Worm (Caenorhabditis elegans) whole organism, L4/young adult: Measurements from ENCODE around the gene txt-9.
A peak's percentile ranks its signal among the peaks of the same experiment; 100 is the strongest.

Source experiments
- W03F9.2 ChIP-seq: fragments of 150-350 bp; optimal IDR thresholded peaks from 2 replicates; lab custom pipeline; 2014; ENCODE audit warnings: missing biosample characterization, missing genetic modification characterization
- dao-5 ChIP-seq: sonication (generic microtip); optimal IDR thresholded peaks from 2 replicates; lab custom pipeline; 2016; ENCODE audit warnings: missing genotype, missing genetic modification characterization, moderate library complexity, missing compliant biosample characterization
- him-1 ChIP-seq: sonication (generic microtip); optimal IDR thresholded peaks from 2 replicates; lab custom pipeline; 2016; ENCODE audit warnings: missing genotype, missing genetic modification reagents, missing genetic modification characterization, missing compliant biosample characterization

txt-9 gene

DNA sequence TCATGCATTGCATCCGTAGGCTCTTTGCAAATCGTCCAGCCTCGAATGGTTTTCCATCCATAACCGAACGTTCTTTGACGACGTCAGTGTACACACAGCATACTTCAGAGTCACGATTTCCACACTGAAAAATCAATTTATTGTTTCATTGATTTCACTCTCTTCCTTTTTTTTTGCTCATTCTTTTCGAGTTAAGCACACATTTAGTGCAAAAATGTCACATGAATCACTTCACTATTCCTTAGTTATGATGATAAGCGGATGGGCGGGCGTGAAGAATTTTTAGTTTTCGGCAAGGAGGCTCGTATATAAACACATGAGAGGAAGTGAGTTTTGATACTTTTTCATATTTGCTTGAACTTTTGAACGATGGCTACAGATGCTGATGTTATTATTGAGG, at the start of gene txt-9:
Gene txt-9 (plus strand): TSS at position 336 of the 400 bp plus-strand sequence.
- TF ChIP-seq W03F9.2 (tag; lab: Kevin White, UChicago) (no peak), him-1 (no peak), dao-5 (tag; lab: Kevin White, UChicago) (no peak)

DNA sequence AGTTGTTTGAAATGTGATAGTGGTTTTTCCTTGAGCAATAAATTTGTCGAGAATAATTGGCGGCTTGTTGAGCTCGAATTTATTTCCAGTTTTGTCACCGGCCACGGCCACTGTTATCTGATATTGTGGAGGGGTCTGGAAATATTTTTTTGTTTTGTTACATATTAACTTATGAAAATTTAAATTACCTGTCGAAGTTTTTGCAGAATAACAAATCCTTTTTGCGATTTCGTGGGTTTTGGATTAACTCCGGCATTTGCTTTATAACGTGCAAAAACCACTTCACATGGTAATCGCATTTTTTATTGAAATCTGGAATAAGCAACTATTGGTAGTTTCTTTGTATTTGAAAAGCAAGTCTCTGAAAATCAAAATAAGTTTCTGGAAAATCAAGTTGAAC, 49.5 kb upstream of the txt-9 start, which contains the start of gene lrr-1:
Gene lrr-1 (minus strand): TSS at position 312 of the 400 bp plus-strand sequence.
- no peak for TF ChIP-seq him-1
- TF ChIP-seq dao-5 (tag; lab: Kevin White, UChicago) = no peak
- no peak for TF ChIP-seq W03F9.2 (tag; lab: Kevin White, UChicago)

DNA sequence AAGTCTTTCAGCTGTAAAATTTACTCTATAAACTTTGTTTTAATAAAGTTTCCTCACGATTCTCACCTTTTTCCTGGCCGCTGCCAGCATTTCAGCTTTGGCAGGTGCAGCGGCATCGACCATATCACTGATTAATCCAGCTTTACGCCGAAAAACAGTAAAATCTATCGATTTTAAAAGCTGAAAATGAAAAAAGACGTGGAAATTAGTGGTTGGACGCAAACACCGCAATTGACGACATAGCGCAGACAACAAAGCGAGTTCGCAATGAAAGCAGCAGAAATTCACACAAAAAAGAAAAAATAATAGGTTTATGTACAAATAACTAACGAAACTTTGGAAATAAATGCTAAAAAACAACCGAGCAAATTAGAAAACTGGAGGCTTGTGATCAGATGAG, 45.7 kb upstream of the txt-9 start, which contains the start of gene golg-2:
Gene golg-2 (minus strand): TSS at position 180 of the 400 bp plus-strand sequence.
- TF ChIP-seq W03F9.2 (tag; lab: Kevin White, UChicago) = no peak
- no peak for TF ChIP-seq him-1
- no peak for TF ChIP-seq dao-5 (tag; lab: Kevin White, UChicago)

DNA sequence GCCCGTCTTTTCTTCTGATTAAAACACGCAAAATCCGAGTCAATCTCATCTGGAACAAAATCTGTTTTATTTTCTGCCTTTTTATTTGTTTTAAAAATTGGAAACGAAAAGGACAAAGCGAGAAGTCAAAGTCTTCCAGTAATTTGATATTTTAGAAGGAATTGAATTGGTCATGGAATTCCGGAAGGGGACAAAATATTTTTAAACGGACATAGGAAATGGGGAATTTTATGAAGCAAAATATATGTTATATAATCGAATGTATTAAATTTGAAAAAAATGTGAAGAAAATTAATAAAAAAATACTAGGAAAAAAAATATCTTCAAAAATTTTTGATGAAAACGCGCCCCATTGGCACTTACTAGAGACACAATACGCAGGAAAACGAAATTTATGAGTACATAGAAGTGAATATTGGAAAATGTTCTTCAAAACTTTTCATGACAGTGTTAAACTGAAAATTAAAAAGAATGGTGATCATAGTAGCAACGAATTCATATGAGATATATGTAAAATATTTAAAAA, 44.9 kb upstream of the txt-9 start, which contains the start of gene F33G12.7:
Gene F33G12.7 (minus strand): TSS at position 51 of the 526 bp plus-strand sequence.
- TF ChIP-seq him-1 (no peak), W03F9.2 (tag; lab: Kevin White, UChicago) (no peak), dao-5 (tag; lab: Kevin White, UChicago) (no peak)

DNA sequence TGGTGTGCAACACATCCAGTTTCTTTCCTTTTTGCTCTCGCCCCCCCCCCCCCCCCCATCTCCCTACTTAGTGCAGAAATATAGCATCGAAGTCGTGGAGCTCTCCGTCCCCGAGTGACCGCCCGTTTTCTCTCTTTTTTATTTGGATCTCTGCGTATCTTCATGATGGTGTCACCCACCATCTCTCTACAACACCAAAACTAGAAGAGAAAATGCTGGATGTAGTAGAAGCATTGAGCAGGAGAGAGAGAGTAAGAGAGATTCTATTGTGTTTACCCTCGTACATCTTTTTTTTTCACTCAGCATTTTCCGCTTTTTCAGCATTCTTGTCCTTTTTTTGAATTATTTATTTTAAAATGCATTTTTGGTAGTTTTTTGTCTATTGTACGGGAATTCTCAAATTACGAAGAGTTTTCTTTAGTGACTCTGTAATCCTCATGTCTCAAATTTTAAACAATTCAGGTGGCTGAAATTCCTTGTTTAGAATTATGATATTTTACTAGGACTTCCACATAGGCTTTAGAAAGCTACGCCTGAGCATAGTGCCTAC, 43.1 kb upstream of the txt-9 start:
- no peak for TF ChIP-seq dao-5 (tag; lab: Kevin White, UChicago)
- TF ChIP-seq him-1 = no peak
- TF ChIP-seq W03F9.2 (tag; lab: Kevin White, UChicago) = no peak

DNA sequence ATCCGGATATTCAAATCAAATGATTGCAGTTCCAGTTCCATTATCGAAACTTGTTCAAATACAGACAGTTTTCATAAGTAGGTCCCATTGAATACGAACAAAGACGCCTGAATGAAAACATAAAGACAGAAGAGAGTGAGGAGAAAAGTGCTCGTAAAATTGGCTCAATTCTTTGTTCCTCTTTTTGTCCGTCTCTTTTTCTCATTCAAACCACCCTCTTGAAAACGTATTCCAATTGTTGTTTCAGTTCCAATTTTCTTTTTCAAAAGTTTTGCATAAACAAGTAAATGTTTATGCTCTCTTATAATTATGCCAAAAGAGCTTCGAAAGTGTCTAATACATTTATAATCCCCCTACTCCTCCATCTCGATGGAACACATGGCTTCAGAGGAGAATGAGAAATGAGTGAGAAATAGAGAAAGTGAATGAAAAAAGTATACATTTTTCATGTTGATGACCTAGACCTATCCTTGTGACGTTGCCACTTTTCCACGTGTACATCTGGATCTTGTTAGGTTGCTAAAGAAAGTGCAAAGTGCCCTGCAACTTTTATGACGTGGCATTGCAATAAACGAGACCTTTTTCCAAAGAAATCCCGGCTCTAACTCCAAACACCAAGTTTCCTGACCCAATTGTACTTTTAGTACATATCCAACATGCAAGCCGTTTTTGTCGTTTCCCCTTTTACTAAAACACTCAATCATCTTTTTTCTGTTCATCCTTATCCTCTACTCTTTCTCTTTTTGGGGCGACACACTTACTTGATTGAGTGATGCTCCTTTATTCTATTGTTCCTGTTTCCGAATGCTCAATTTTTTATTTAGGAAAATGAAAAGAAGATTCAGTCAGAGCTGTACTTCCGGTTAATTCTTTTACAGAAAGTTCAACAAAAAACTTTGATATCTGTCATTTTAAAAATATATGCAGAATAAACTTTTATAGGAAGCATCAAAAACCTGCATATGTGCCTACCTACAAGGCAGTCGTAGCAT, 39.1 kb upstream of the txt-9 start:
- TF ChIP-seq him-1 (no peak), dao-5 (tag; lab: Kevin White, UChicago) (no peak), W03F9.2 (tag; lab: Kevin White, UChicago) (no peak)

DNA sequence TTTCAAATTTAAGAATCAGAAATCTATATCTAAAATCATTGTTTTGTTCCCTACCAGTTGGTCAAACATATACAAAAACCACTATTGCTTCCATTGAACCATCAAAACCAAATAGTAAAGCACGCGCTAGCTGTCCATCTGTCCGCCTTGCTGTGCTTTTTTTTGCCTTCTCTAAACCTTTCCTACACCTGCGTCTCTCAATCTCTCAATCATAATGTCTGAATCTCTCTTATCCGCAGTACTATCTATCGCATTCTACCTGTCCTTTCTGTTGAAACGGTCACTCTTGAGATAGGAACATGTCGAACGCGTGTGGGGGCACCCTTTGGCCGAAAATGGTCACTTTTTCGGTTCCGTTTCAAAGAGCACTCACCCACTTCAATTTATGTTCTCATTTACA, 38.3 kb upstream of the txt-9 start:
- TF ChIP-seq dao-5 (tag; lab: Kevin White, UChicago) (no peak), him-1 (no peak), W03F9.2 (tag; lab: Kevin White, UChicago) (no peak)

DNA sequence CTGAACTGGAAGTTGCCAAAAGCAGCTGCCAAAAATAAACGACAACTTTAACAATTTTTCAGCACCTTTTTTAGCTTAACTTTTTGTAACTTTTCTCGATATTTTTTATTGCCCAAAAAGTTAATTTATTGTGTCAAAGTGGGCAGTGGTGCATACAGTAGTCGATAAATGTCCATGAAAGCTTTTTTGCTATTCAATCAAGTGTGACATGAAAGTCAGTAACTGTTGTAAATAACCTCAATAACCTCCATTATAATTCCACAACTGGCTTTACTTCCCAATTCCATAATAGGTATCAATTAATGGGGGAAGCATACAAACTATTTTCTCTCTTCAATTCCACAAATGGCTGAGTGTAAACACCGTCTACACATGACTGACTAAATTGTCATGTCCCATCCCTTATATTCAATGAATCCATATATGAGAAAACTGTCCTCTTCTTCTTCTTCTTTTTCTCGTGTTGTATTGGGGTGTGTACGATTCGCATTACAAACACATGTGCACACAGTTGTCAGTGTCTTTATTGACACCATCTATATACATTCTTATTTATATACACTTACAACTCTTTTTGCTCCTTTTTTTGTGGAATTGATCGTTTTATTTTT, 37.3 kb upstream of the txt-9 start:
- no peak for TF ChIP-seq W03F9.2 (tag; lab: Kevin White, UChicago)
- no peak for TF ChIP-seq dao-5 (tag; lab: Kevin White, UChicago)
- TF ChIP-seq him-1 = no peak

DNA sequence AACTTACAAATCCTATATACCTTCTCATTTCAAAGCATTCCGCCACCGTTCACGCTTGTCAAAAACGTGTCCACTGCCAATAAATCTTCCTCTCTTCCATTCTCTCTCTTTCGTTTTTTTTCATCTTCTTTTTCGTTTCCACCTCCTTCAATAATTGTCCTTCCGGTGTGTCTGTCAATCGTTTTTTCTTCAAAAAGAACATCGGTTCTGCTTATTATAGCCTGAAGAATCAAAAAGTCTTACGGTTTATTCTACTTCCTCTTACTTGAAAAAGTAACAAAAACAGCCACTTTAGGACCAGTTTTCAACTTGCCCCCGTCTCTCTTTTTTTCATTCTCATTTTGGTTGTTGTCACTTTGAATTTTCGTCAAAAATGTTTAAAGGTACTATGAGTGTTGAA, 36.3 kb upstream of the txt-9 start:
- TF ChIP-seq dao-5 (tag; lab: Kevin White, UChicago) (no peak), W03F9.2 (tag; lab: Kevin White, UChicago) (no peak), him-1 (no peak)

DNA sequence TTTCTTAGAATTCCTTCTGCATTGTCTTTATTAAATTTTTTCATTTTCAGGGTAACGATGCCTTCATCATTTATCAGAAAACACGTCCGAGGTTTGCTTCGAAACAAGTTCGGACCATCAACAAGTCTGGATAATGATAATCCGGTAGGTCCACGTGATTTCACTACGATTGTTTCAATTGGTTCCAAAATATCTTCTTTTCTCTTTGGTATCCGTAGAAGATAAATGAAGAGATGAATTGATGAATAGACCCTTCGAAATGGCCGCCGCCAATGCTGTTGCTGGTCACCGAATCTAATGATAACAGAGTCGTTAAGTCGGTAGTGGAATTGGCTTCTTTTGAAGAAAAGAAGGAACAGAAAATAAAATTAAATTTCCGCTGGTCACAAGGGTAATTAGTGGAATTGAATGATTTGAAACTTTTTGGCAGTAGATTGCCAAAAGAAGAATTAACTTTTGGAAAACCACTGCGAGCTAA, 35.7 kb upstream of the txt-9 start, which contains the start of gene F33G12.6:
Gene F33G12.6 (plus strand): TSS at position 51 of the 478 bp plus-strand sequence.
- TF ChIP-seq W03F9.2 (tag; lab: Kevin White, UChicago) (no peak), dao-5 (tag; lab: Kevin White, UChicago) (no peak), him-1 (no peak)

DNA sequence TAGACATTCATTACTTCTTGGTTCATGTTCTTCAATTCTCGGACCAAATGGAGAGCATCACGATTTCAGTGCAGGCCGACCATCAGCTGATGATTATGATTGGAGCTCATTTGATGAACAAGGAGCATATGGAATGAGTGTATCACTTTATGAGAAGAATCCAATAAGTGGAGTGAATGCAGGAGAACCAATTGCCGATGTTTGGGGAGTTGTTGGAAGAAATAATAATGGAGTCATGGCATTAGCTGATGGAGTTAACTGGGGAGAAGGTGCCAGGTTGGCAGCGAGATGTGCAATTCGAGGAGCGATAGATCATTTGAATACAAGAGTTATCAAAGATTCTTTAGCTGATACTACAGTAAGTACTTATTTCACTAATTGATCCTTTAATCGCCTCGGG, 34.8 kb upstream of the txt-9 start:
- TF ChIP-seq him-1 = no peak
- TF ChIP-seq W03F9.2 (tag; lab: Kevin White, UChicago) = no peak
- no peak for TF ChIP-seq dao-5 (tag; lab: Kevin White, UChicago)

DNA sequence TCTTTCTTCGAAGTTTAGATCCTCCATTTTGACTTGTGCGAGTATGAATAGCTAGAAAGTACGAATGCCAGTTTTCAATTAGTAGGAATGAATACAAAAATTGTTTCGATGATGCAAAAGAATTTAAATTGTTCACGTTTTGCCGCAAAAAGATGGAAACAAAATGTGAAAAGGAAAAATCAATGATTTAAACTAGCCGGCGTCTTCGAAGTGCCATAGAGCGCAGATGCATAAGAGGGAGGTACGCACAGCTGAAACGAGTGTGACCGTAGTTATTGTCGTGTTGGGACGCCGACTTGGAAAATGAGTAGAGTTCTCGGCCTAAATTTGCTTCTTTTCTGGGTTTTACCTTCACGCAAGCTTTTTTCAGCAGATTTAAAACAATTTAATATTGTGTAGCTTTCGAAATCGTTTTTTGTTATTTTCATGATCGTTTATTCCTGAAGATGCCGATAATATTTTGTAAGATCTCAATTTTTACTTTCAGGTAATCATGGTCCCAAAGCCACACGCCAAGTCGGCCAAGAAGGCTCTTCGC, 30.4 kb upstream of the txt-9 start, which contains the start of the genes ify-1 and rpl-22:
Gene ify-1 (minus strand): TSS at position 51 of the 538 bp plus-strand sequence.
Gene rpl-22 (plus strand): TSS at position 488 of the 538 bp plus-strand sequence.
- TF ChIP-seq dao-5 (tag; lab: Kevin White, UChicago) (no peak), him-1 (peak; percentile 76), W03F9.2 (tag; lab: Kevin White, UChicago) (peak; percentile 94)

DNA sequence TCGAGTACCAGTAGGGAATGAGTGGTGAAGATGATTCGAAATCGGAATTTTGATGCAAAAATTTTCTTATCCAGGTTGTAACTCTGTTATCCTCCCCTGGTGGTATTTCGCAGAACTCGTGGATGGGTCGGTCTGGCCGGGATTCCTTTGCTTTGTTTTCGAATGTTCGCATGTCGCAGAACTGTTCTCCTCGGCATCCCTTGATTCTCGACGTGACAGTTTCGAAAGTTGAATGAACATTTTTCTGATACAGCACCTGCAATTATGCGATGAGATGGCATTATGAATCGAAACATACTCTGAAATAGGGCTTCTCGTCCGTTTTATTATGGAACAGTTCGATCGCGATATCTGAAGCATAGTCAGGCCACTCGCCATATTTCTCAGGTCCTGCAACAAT, 29.3 kb upstream of the txt-9 start:
- TF ChIP-seq W03F9.2 (tag; lab: Kevin White, UChicago) (no peak), dao-5 (tag; lab: Kevin White, UChicago) (no peak), him-1 (no peak)
